Worm (Caenorhabditis elegans): ENCODE data around the gene hlh-6.

ce11 chrII:9592737-9593136 lies 21.9 kb downstream of the hlh-6 start, which contains the start of gene parp-2:
- TF ChIP-seq tbx-2 (tag; optimal IDR thresholded peaks at IDR 0.05), result no peak
- TF ChIP-seq Y116A8C.19 (tag; optimal IDR thresholded peaks at IDR 0.05; ENCODE audit: borderline replicate concordance), result no peak

Measured in whole organism, L1 larva.